Worm (Caenorhabditis elegans) whole organism, mixed stage, embryonic: Measurements from ENCODE around the gene M176.4.

Experiments
- lin-13 ChIP-seq: fragments of 150-350 bp; optimal IDR thresholded peaks from 2 replicates; lab custom pipeline; 2014; ENCODE audit warnings: missing biosample characterization, missing genetic modification characterization
- lsy-2 ChIP-seq: fragments of 150-350 bp; optimal IDR thresholded peaks from 2 replicates; lab custom pipeline; 2014; ENCODE audit warnings: missing biosample characterization, missing genetic modification characterization
- mep-1 ChIP-seq: fragments of 150-350 bp; optimal IDR thresholded peaks from 2 replicates; lab custom pipeline; 2017; ENCODE audit warnings: missing biosample characterization, missing genetic modification reagents, missing genetic modification characterization, inconsistent platforms
- pha-4 ChIP-seq: fragments of 150-350 bp; optimal IDR thresholded peaks from 2 replicates; lab custom pipeline; 2018; ENCODE audit warnings: missing biosample characterization, missing genetic modification reagents, missing genetic modification characterization
- tbx-8 ChIP-seq: fragments of 200-800 bp; sonication (Bioruptor generic); optimal IDR thresholded peaks from 2 replicates; lab custom pipeline; 2018; ENCODE audit warnings: mild to moderate bottlenecking, missing genetic modification characterization, moderate library complexity, missing compliant biosample characterization
- zip-8 ChIP-seq: fragments of 150-350 bp; optimal IDR thresholded peaks from 2 replicates; lab custom pipeline; 2014; ENCODE audit warnings: missing biosample characterization, missing genetic modification characterization

DNA sequence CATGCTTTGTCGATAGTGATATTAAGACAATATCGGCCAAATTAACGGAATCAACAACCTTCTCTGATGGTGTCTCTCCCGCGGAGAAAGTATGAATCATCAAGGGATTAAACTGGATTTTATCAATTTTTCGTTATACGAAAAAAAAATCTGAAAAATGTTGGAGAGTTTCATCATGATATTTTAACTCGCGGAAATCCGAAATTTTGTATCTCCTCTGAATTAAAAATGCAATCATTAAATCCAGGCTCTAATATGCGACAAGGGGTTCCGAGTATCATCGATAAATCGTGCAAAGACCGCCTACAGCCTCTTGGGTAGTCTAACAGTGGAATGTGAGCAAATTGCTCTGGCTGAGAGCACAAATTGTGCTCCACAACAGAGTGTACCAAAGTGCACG lies 41.0 kb upstream of the M176.4 start, which contains the start of gene C06C3.10:
- TF ChIP-seq pha-4 (tag; lab: Kevin White, UChicago) (no peak), lin-13 (tag; lab: Kevin White, UChicago) (no peak), lsy-2 (tag; lab: Kevin White, UChicago) (no peak), zip-8 (tag; lab: Kevin White, UChicago) (no peak), tbx-8 (GFP tag; lab: Kevin White, UChicago) (no peak), mep-1 (tag; lab: Kevin White, UChicago) (no peak)
